Fruit fly (Drosophila melanogaster): Measurements from ENCODE around the gene CG17726.

CG17726 gene

dm6 chr3R:11196648-11197388 lies 29.7 kb upstream of the CG17726 start (continued):
- TF ChIP-seq CG3726 (GFP tag; IDR thresholded peaks at IDR 0.05), result peak; percentile 96
- TF ChIP-seq CG18476 (GFP tag; optimal IDR thresholded peaks at IDR 0.05), result peak; percentile 96
- peak; percentile 97 for TF ChIP-seq Xbp1 (GFP tag; optimal IDR thresholded peaks at IDR 0.05)
- TF ChIP-seq br (optimal IDR thresholded peaks at IDR 0.05), result no peak
- peak; percentile 77 for TF ChIP-seq NC2α (GFP tag; optimal IDR thresholded peaks at IDR 0.05)
- TF ChIP-seq jumu (GFP tag; optimal IDR thresholded peaks at IDR 0.05), result peak; percentile 85
- TF ChIP-seq CG18764 (GFP tag; optimal IDR thresholded peaks at IDR 0.05), result peak; percentile 95
- TF ChIP-seq Lhr (GFP tag; optimal IDR thresholded peaks at IDR 0.05), result peak; percentile 93
- no peak for TF ChIP-seq Sin3A (optimal IDR thresholded peaks at IDR 0.05)
- peak; percentile 94 for TF ChIP-seq dimm (GFP tag; IDR thresholded peaks at IDR 0.05)
- peak; percentile 97 for TF ChIP-seq Ada2b (GFP tag; IDR thresholded peaks at IDR 0.05)
- TF ChIP-seq CG14710 (tag; optimal IDR thresholded peaks at IDR 0.05), result peak; percentile 98
- TF ChIP-seq pho (GFP tag; optimal IDR thresholded peaks at IDR 0.05), result peak; percentile 96
- peak; percentile 61 for TF ChIP-seq CG1603 (tag; optimal IDR thresholded peaks at IDR 0.05)
- peak; percentile 98 for TF ChIP-seq CG14014 (GFP tag; IDR thresholded peaks at IDR 0.05)
- TF ChIP-seq CG6791 (GFP tag; IDR thresholded peaks at IDR 0.05; ENCODE audit: partially characterized antibody), result no peak
- peak; percentile 99 for TF ChIP-seq CG11504 (tag; optimal IDR thresholded peaks at IDR 0.05)
- TF ChIP-seq lab (GFP tag; optimal IDR thresholded peaks at IDR 0.05), result peak; percentile 99
- TF ChIP-seq CG6765 (GFP tag; optimal IDR thresholded peaks at IDR 0.05), result peak; percentile 98
- no peak for TF ChIP-seq CG7963 (GFP tag; IDR thresholded peaks at IDR 0.05; ENCODE audit: partially characterized antibody)
- TF ChIP-seq gsb-n (tag; optimal IDR thresholded peaks at IDR 0.05), result peak; percentile 98
- TF ChIP-seq yki (optimal IDR thresholded peaks at IDR 0.05), result no peak
- TF ChIP-seq CG11085 (GFP tag; IDR thresholded peaks at IDR 0.05), result peak; percentile 96
- TF ChIP-seq Atf6 (GFP tag; IDR thresholded peaks at IDR 0.05), result peak; percentile 99
- TF ChIP-seq CG31365 (tag; optimal IDR thresholded peaks at IDR 0.05), result peak; percentile 66
- TF ChIP-seq CG2129 (GFP tag; IDR thresholded peaks at IDR 0.05; ENCODE audit: partially characterized antibody), result no peak
- peak; percentile 95 for TF ChIP-seq onecut (GFP tag; IDR thresholded peaks at IDR 0.05)
- peak; percentile 97 for TF ChIP-seq Hand (GFP tag; optimal IDR thresholded peaks at IDR 0.05)
- TF ChIP-seq CG6175 (GFP tag; IDR thresholded peaks at IDR 0.05), result peak; percentile 95; the same call in 2 of the 3 replicates
- TF ChIP-seq zfh1 (GFP tag; IDR thresholded peaks at IDR 0.05), result peak; percentile 97
- TF ChIP-seq gcm2 (GFP tag; optimal IDR thresholded peaks at IDR 0.05), result no peak
- peak; percentile 99 for TF ChIP-seq CG9215 (GFP tag; IDR thresholded peaks at IDR 0.05)
- peak; percentile 98 for TF ChIP-seq rib (GFP tag; IDR thresholded peaks at IDR 0.05)
- TF ChIP-seq peb (GFP tag; IDR thresholded peaks at IDR 0.05), result peak; percentile 97
- peak; percentile 98 for TF ChIP-seq HLH3B (GFP tag; IDR thresholded peaks at IDR 0.05)
- TF ChIP-seq Blimp-1 (GFP tag; optimal IDR thresholded peaks at IDR 0.05), result peak; percentile 100
- peak; percentile 96 for TF ChIP-seq CG31224 (GFP tag; IDR thresholded peaks at IDR 0.05)
- TF ChIP-seq Lim3 (GFP tag; IDR thresholded peaks at IDR 0.05), result peak; percentile 96
- TF ChIP-seq CG7839 (tag; optimal IDR thresholded peaks at IDR 0.05), result peak; percentile 100
- TF ChIP-seq Dfd (GFP tag; optimal IDR thresholded peaks at IDR 0.05), result peak in 1 of 2 experiments; percentile 95
- TF ChIP-seq nmo (GFP tag; optimal IDR thresholded peaks at IDR 0.05), result peak; percentile 100
- TF ChIP-seq Hey (tag; optimal IDR thresholded peaks at IDR 0.05), result peak; percentile 72
- peak; percentile 88 for TF ChIP-seq Nf-YC (tag; optimal IDR thresholded peaks at IDR 0.05)
- TF ChIP-seq nerfin-1 (tag; optimal IDR thresholded peaks at IDR 0.05), result peak; percentile 99
- peak; percentile 99 for TF ChIP-seq tgo (GFP tag; IDR thresholded peaks at IDR 0.05)
- TF ChIP-seq bigmax (GFP tag; optimal IDR thresholded peaks at IDR 0.05), result peak; percentile 49
- TF ChIP-seq Sox100B (GFP tag; optimal IDR thresholded peaks at IDR 0.05), result peak; percentile 100
- TF ChIP-seq zen (tag; optimal IDR thresholded peaks at IDR 0.05), result peak; percentile 96
- TF ChIP-seq Oaz (GFP tag; IDR thresholded peaks at IDR 0.05), result peak; percentile 97
- TF ChIP-seq ttk (GFP tag; IDR thresholded peaks at IDR 0.05), result peak; percentile 98
- TF ChIP-seq Hmx (GFP tag; optimal IDR thresholded peaks at IDR 0.05), result peak; percentile 82

All from whole organism, embryonic.